Worm (Caenorhabditis elegans) whole organism, late embryonic: ENCODE results near the gene F58G11.4.
A peak's percentile ranks its signal among the peaks of the same experiment; 100 is the strongest.

ENCODE experiments used
- C38D4.7 ChIP-seq: fragments of 200-800 bp; sonication (Bioruptor generic); optimal IDR thresholded peaks from 2 replicates; lab custom pipeline; 2018; ENCODE audit warnings: mild to moderate bottlenecking, missing genetic modification characterization, moderate library complexity, missing compliant biosample characterization
- F13H6.1 ChIP-seq: sonication (generic microtip); optimal IDR thresholded peaks from 2 replicates; lab custom pipeline; 2016; ENCODE audit warnings: missing genetic modification characterization, missing compliant biosample characterization
- K02D7.2 ChIP-seq: sonication (generic microtip); optimal IDR thresholded peaks from 2 replicates; lab custom pipeline; 2017; ENCODE audit warnings: mild to moderate bottlenecking, missing genetic modification characterization, missing compliant biosample characterization
- K09A11.1 ChIP-seq: sonication (generic microtip); optimal IDR thresholded peaks from 2 replicates; lab custom pipeline; 2017; ENCODE audit warnings: antibody characterized with exemption, mild to moderate bottlenecking, missing genetic modification characterization, missing compliant biosample characterization; ENCODE audit not compliant: insufficient read depth
- ama-1 ChIP-seq: fragments of 150-350 bp; optimal IDR thresholded peaks from 2 replicates; lab custom pipeline; 2014
- ceh-19 ChIP-seq: fragments of 200-800 bp; sonication (Bioruptor generic); optimal IDR thresholded peaks from 2 replicates; lab custom pipeline; 2018; ENCODE audit warnings: mild to moderate bottlenecking, missing genetic modification characterization, missing compliant biosample characterization
- ceh-22 ChIP-seq: sonication (generic microtip); optimal IDR thresholded peaks from 2 replicates; lab custom pipeline; 2017; ENCODE audit warnings: missing biosample characterization, missing genetic modification characterization
- ceh-30 ChIP-seq: fragments of 150-350 bp; optimal IDR thresholded peaks from 2 replicates; lab custom pipeline; 2014; ENCODE audit warnings: missing biosample characterization, missing genetic modification characterization
- ceh-31 ChIP-seq: sonication (generic microtip); optimal IDR thresholded peaks from 2 replicates; lab custom pipeline; 2016; ENCODE audit warnings: missing genetic modification characterization, missing compliant biosample characterization
- ceh-34 ChIP-seq: sonication (generic microtip); optimal IDR thresholded peaks from 2 replicates; lab custom pipeline; 2016; ENCODE audit warnings: mild to moderate bottlenecking, missing genetic modification characterization, missing compliant biosample characterization
- ceh-45 ChIP-seq: fragments of 200-800 bp; sonication (Bioruptor generic); IDR thresholded peaks from 2 replicates; pipeline ENCODE4 v1.3.6; 2022; ENCODE audit warnings: missing genetic modification reagents, missing genetic modification characterization, missing compliant biosample characterization
- ceh-6 ChIP-seq: fragments of 200-800 bp; sonication (Bioruptor generic); optimal IDR thresholded peaks from 2 replicates; lab custom pipeline; 2018; ENCODE audit warnings: mild to moderate bottlenecking, missing genetic modification characterization, missing compliant biosample characterization
- ceh-9 ChIP-seq: sonication (generic microtip); optimal IDR thresholded peaks from 2 replicates; lab custom pipeline; 2016; ENCODE audit warnings: mild to moderate bottlenecking, missing genetic modification characterization, inconsistent platforms, missing compliant biosample characterization
- che-1 ChIP-seq: sonication (generic microtip); optimal IDR thresholded peaks from 2 replicates; lab custom pipeline; 2016; ENCODE audit warnings: mild to moderate bottlenecking, missing genetic modification characterization, missing compliant biosample characterization
- dmd-4 ChIP-seq: sonication (generic microtip); optimal IDR thresholded peaks from 2 replicates; lab custom pipeline; 2016; ENCODE audit warnings: borderline replicate concordance, missing genetic modification characterization, missing compliant biosample characterization
- elt-2 ChIP-seq: sonication (generic microtip); optimal IDR thresholded peaks from 2 replicates; lab custom pipeline; 2016; ENCODE audit warnings: missing genetic modification reagents, missing genetic modification characterization, missing compliant biosample characterization
- elt-4 ChIP-seq: sonication (generic microtip); optimal IDR thresholded peaks from 2 replicates; lab custom pipeline; 2016; ENCODE audit warnings: missing genetic modification characterization, missing compliant biosample characterization
- eyg-1 ChIP-seq: sonication (generic microtip); optimal IDR thresholded peaks from 2 replicates; lab custom pipeline; 2016; ENCODE audit warnings: missing genotype, missing genetic modification characterization, missing compliant biosample characterization
- fax-1 ChIP-seq: sonication (generic microtip); optimal IDR thresholded peaks from 2 replicates; lab custom pipeline; 2016; ENCODE audit warnings: missing genotype, missing genetic modification characterization, missing compliant biosample characterization
- fkh-10 ChIP-seq: fragments of 150-350 bp; optimal IDR thresholded peaks from 2 replicates; lab custom pipeline; 2014; ENCODE audit warnings: missing biosample characterization, missing genetic modification reagents, missing genetic modification characterization
- fkh-6 ChIP-seq: sonication (generic microtip); optimal IDR thresholded peaks from 2 replicates; lab custom pipeline; 2016; ENCODE audit warnings: missing genetic modification characterization, missing compliant biosample characterization
- gmeb-2 ChIP-seq: sonication (generic microtip); optimal IDR thresholded peaks from 2 replicates; lab custom pipeline; 2016; ENCODE audit warnings: missing genetic modification characterization, inconsistent platforms, missing compliant biosample characterization
- hlh-30 ChIP-seq: sonication (generic microtip); optimal IDR thresholded peaks from 2 replicates; lab custom pipeline; 2017; ENCODE audit warnings: antibody characterized with exemption, missing genetic modification characterization, missing compliant biosample characterization; ENCODE audit not compliant: insufficient read depth
- hlh-8 ChIP-seq: sonication (generic microtip); optimal IDR thresholded peaks from 2 replicates; lab custom pipeline; 2016; ENCODE audit warnings: missing genotype, missing genetic modification characterization, missing compliant biosample characterization
- lim-6 ChIP-seq: sonication (generic microtip); optimal IDR thresholded peaks from 2 replicates; lab custom pipeline; 2016; ENCODE audit warnings: missing genetic modification characterization, missing compliant biosample characterization
- lin-11 ChIP-seq: fragments of 200-800 bp; sonication (Bioruptor generic); optimal IDR thresholded peaks from 2 replicates; lab custom pipeline; 2018; ENCODE audit warnings: mild to moderate bottlenecking, missing genetic modification characterization, missing compliant biosample characterization
- madf-2 ChIP-seq: sonication (generic microtip); optimal IDR thresholded peaks from 2 replicates; lab custom pipeline; 2017; ENCODE audit warnings: missing genetic modification characterization, missing compliant biosample characterization
- mec-3 ChIP-seq: sonication (generic microtip); optimal IDR thresholded peaks from 2 replicates; lab custom pipeline; 2016; ENCODE audit warnings: borderline replicate concordance, missing genetic modification characterization, missing compliant biosample characterization
- nfya-1 ChIP-seq: sonication (generic microtip); optimal IDR thresholded peaks from 2 replicates; lab custom pipeline; 2017; ENCODE audit warnings: missing genetic modification characterization, mild to moderate bottlenecking, missing compliant biosample characterization, antibody characterized with exemption, moderate library complexity
- nhr-11 ChIP-seq: fragments of 150-350 bp; optimal IDR thresholded peaks from 2 replicates; lab custom pipeline; 2014; ENCODE audit warnings: missing biosample characterization, missing genetic modification characterization
- nhr-232 ChIP-seq: sonication (generic microtip); optimal IDR thresholded peaks from 2 replicates; lab custom pipeline; 2016; ENCODE audit warnings: missing genetic modification characterization, missing compliant biosample characterization
- npax-4 ChIP-seq: sonication (generic microtip); optimal IDR thresholded peaks from 2 replicates; lab custom pipeline; 2016; ENCODE audit warnings: missing genetic modification characterization, missing compliant biosample characterization
- pag-3 ChIP-seq: sonication (generic microtip); optimal IDR thresholded peaks from 2 replicates; lab custom pipeline; 2016; ENCODE audit warnings: missing compliant biosample characterization, missing genetic modification characterization, borderline replicate concordance
- pat-9 ChIP-seq: fragments of 200-800 bp; sonication (Bioruptor generic); optimal IDR thresholded peaks from 2 replicates; lab custom pipeline; 2018; ENCODE audit warnings: mild to moderate bottlenecking, missing genetic modification characterization, moderate library complexity, missing compliant biosample characterization
- pha-2 ChIP-seq: sonication (generic microtip); optimal IDR thresholded peaks from 2 replicates; lab custom pipeline; 2017; ENCODE audit warnings: mild to moderate bottlenecking, missing genetic modification characterization, missing compliant biosample characterization
- pha-4 ChIP-seq: fragments of 150-350 bp; optimal IDR thresholded peaks from 2 replicates; lab custom pipeline; 2018; ENCODE audit warnings: missing biosample characterization, missing genetic modification reagents, missing genetic modification characterization
- sdc-2 ChIP-seq: sonication (generic microtip); optimal IDR thresholded peaks from 2 replicates; lab custom pipeline; 2016; ENCODE audit warnings: missing genotype, missing genetic modification characterization, missing compliant biosample characterization
- sox-4 ChIP-seq: sonication (generic microtip); optimal IDR thresholded peaks from 2 replicates; lab custom pipeline; 2017; ENCODE audit warnings: mild to moderate bottlenecking, missing genetic modification characterization, inconsistent platforms, missing compliant biosample characterization
- syd-9 ChIP-seq: sonication (generic microtip); optimal IDR thresholded peaks from 2 replicates; lab custom pipeline; 2016; ENCODE audit warnings: mild to moderate bottlenecking, missing genetic modification characterization, moderate library complexity, missing compliant biosample characterization
- tbx-2 ChIP-seq: sonication (generic microtip); optimal IDR thresholded peaks from 2 replicates; lab custom pipeline; 2016; ENCODE audit warnings: missing genetic modification characterization, missing compliant biosample characterization
- ttx-3 ChIP-seq: sonication (generic microtip); optimal IDR thresholded peaks from 2 replicates; lab custom pipeline; 2016; ENCODE audit warnings: missing genetic modification reagents, missing genetic modification characterization, missing compliant biosample characterization
- unc-3 ChIP-seq, 2 experiments: fragments of 200-800 bp in 1 of 2; sonication (Bioruptor generic) in 1 of 2; sonication (generic microtip) in 1 of 2; conservative IDR thresholded peaks in 1 of 2; optimal IDR thresholded peaks in 1 of 2; 2 replicates each; pipeline versions ENCODE4 v1.3.6 to Lab custom; 2016 to 2022; ENCODE audit warnings: missing compliant biosample characterization in 2 of 2, missing genetic modification characterization in 2 of 2, missing genetic modification reagents in 1 of 2
- unc-42 ChIP-seq: sonication (generic microtip); optimal IDR thresholded peaks from 2 replicates; lab custom pipeline; 2016; ENCODE audit warnings: missing genotype, missing genetic modification characterization, missing compliant biosample characterization
- unc-55 ChIP-seq: sonication (generic microtip); optimal IDR thresholded peaks from 2 replicates; lab custom pipeline; 2017; ENCODE audit warnings: missing biosample characterization, missing genetic modification reagents, missing genetic modification characterization
- zip-5 ChIP-seq: sonication (generic microtip); optimal IDR thresholded peaks from 2 replicates; lab custom pipeline; 2016; ENCODE audit warnings: missing genetic modification characterization, missing compliant biosample characterization
- ztf-16 ChIP-seq: sonication (generic microtip); optimal IDR thresholded peaks from 2 replicates; lab custom pipeline; 2017; ENCODE audit warnings: missing genetic modification characterization, missing compliant biosample characterization

F58G11.4 gene

DNA sequence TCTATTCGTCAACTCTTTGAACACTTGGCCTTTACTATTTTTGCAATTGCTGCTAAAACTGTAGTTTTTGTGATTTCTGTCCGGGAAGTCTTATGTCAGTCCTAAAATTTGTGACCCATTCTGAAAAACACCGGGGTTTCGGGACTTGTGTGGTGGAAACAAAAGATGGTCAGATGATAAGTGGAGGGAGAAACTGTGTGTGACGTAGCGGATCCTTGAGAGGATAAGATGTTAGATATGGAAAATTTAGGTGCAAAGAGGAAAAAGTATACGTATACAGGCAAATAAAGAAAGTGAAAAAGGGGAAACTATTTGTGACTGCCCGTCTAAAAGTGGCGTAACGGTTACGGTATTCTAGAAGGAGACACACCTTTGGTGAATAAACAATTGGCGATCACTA, 36.0 kb upstream of the F58G11.4 start:
- no peak for TF ChIP-seq nhr-232 (tag; lab: Kevin White, UChicago)
- TF ChIP-seq npax-4: no peak
- no peak for TF ChIP-seq gmeb-2
- no peak for TF ChIP-seq ceh-45 (GFP tag; lab: Robert Waterston, UW)
- TF ChIP-seq pat-9 (tag; lab: Kevin White, UChicago): no peak
- TF ChIP-seq ztf-16: no peak

DNA sequence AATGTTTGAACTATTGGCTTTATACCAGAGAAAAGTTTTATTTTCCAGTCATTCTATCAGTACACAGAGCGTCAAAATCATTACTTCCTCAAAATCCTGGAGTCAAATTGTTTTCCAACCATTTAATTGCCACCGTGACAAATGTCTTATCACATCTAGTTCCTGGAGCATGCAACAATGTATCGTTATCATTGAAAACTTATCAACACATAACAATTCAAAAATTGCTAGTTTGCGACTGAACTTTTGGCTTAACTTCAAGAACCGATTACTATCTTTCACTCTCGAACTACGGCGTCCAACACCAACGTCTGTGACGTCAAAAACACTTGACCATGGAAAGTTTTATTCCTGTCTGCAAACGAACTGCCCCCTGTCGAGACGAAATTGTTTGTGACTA, 34.3 kb upstream of the F58G11.4 start:
- peak; percentile 75 for TF ChIP-seq elt-2 (tag; lab: Kevin White, UChicago)
- TF ChIP-seq F13H6.1 (tag; lab: Kevin White, UChicago): no peak
- TF ChIP-seq C38D4.7 (GFP tag; lab: Kevin White, UChicago): no peak
- TF ChIP-seq hlh-8 (tag; lab: Kevin White, UChicago): no peak
- no peak for TF ChIP-seq ceh-31
- TF ChIP-seq ceh-45 (GFP tag; lab: Robert Waterston, UW): no peak
- TF ChIP-seq unc-55: no peak

DNA sequence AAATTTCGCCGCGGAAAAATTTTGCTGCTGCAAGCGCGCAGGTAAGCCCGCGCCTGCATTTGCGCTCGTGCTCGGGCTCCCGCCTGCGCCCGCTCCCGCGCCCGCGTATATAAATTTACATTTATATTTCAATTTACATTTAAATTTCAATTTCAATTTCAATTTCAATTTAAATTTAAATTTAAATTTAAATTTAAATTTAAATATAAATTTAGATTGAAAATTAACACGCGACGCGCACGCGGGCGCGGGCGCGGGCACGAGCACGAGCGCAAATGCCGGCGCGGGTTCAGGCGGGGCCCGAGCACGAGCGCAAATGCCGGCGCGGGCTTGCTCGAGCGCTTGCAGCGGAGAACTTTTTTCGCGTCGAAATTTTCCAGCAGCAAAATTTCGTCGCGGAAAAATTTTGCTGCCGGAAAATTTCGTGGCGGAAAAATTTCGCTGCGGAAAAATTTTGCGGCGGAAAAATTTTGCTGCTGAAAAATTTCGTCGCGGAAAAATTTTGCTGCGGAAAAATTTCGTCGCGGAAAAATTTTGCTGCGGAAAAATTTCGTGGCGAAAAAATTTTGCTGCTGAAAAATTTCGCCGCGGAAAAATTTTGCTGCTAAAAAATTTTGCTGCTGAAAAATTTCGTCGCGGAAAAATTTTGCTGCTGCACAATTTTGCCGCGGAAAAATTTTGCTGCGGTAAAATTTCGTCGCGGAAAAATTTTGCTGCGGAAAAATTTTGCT, 26.4 kb upstream of the F58G11.4 start:
- TF ChIP-seq tbx-2 (tag; lab: Kevin White, UChicago) (no peak), syd-9 (tag; lab: Kevin White, UChicago) (no peak), gmeb-2 (peak; percentile 60), ztf-16 (no peak), fax-1 (tag; lab: Kevin White, UChicago) (no peak), unc-55 (no peak), madf-2 (no peak), mec-3 (tag; lab: Kevin White, UChicago) (no peak), ama-1 (no peak), unc-42 (tag; lab: Kevin White, UChicago) (no peak), ceh-19 (GFP tag; lab: Kevin White, UChicago) (no peak), fkh-6 (tag; lab: Kevin White, UChicago) (no peak), pha-2 (tag; lab: Kevin White, UChicago) (peak; percentile 31), unc-3 (GFP tag; conservative IDR thresholded peaks at IDR 0.05; lab: Robert Waterston, UW) (no peak), unc-3 (tag; optimal IDR thresholded peaks at IDR 0.05; lab: Kevin White, UChicago) (no peak), nhr-11 (tag; lab: Kevin White, UChicago) (no peak), sdc-2 (tag; lab: Kevin White, UChicago) (no peak), ceh-6 (GFP tag; lab: Kevin White, UChicago) (no peak), che-1 (no peak), fkh-10 (GFP tag; lab: Kevin White, UChicago) (no peak), ttx-3 (tag; lab: Kevin White, UChicago) (no peak), hlh-30 (tag; lab: Kevin White, UChicago) (no peak), pha-4 (tag; lab: Kevin White, UChicago) (no peak), K09A11.1 (tag; lab: Kevin White, UChicago) (no peak), elt-4 (tag; lab: Kevin White, UChicago) (no peak), ceh-30 (tag; lab: Kevin White, UChicago) (no peak), ceh-31 (no peak), lin-11 (tag; lab: Kevin White, UChicago) (no peak), ceh-45 (GFP tag; lab: Robert Waterston, UW) (0 out of 2 replicates have a peak, but pooled peaks have one; percentile 30), hlh-8 (tag; lab: Kevin White, UChicago) (no peak), pag-3 (tag; lab: Kevin White, UChicago) (no peak), lim-6 (tag; lab: Kevin White, UChicago) (no peak), nfya-1 (tag; lab: Kevin White, UChicago) (no peak), ceh-22 (tag; lab: Kevin White, UChicago) (no peak), dmd-4 (no peak), pat-9 (tag; lab: Kevin White, UChicago) (no peak), npax-4 (no peak), ceh-34 (tag; lab: Kevin White, UChicago) (no peak), zip-5 (no peak), eyg-1 (tag; lab: Kevin White, UChicago) (no peak), K02D7.2 (peak; percentile 68), sox-4 (tag; lab: Kevin White, UChicago) (peak; percentile 40), ceh-9 (tag; lab: Kevin White, UChicago) (no peak), F13H6.1 (tag; lab: Kevin White, UChicago) (no peak)
